Worm (Caenorhabditis elegans) whole organism, L3 larva: ENCODE measurements around the gene C29F4.3.

ENCODE experiments used
- nhr-77 ChIP-seq: fragments of 150-350 bp; optimal IDR thresholded peaks from 2 replicates; lab custom pipeline; 2014; ENCODE audit warnings: missing biosample characterization, missing genetic modification characterization
- pqm-1 ChIP-seq: fragments of 150-350 bp; optimal IDR thresholded peaks from 2 replicates; lab custom pipeline; 2017; ENCODE audit warnings: missing biosample characterization, missing genetic modification characterization, inconsistent platforms
- unc-62 ChIP-seq: fragments of 150-350 bp; sonication (generic microtip); optimal IDR thresholded peaks from 4 replicates; lab custom pipeline; 2014; ENCODE audit warnings: missing biosample characterization, missing genetic modification reagents, missing genetic modification characterization
- ztf-11 ChIP-seq: fragments of 150-350 bp; optimal IDR thresholded peaks from 2 replicates; lab custom pipeline; 2014; ENCODE audit warnings: missing biosample characterization, missing genetic modification characterization

ce11 chrIV:11189411-11189810 lies 34.4 kb downstream of the C29F4.3 start, which contains the start of gene fbxb-79:
- no peak for TF ChIP-seq ztf-11 (tag; lab: Kevin White, UChicago)
- no peak for TF ChIP-seq nhr-77 (tag; lab: Kevin White, UChicago)
- TF ChIP-seq unc-62 (GFP tag; lab: Kevin White, UChicago) = no peak
- TF ChIP-seq pqm-1 (tag; lab: Kevin White, UChicago) = no peak
